Worm (Caenorhabditis elegans) whole organism, L3 larva: ENCODE data around the gene math-39.
A peak's percentile ranks its signal among the peaks of the same experiment; 100 is the strongest.

Source experiments
- R02D3.7 ChIP-seq: fragments of 150-350 bp; optimal IDR thresholded peaks from 2 replicates; lab custom pipeline; 2014; ENCODE audit warnings: missing biosample characterization, missing genetic modification characterization
- ZK546.5 ChIP-seq: sonication (generic microtip); optimal IDR thresholded peaks from 2 replicates; lab custom pipeline; 2017; ENCODE audit warnings: missing biosample characterization, missing genetic modification characterization
- ama-1 ChIP-seq: fragments of 150-350 bp; optimal IDR thresholded peaks from 2 replicates; lab custom pipeline; 2018
- ceh-16 ChIP-seq: sonication (generic microtip); optimal IDR thresholded peaks from 2 replicates; lab custom pipeline; 2017; ENCODE audit warnings: missing biosample characterization, missing genetic modification characterization
- ceh-28 ChIP-seq: fragments of 150-350 bp; optimal IDR thresholded peaks from 2 replicates; lab custom pipeline; 2014; ENCODE audit warnings: missing biosample characterization, missing genetic modification reagents, missing genetic modification characterization
- ceh-82 ChIP-seq: fragments of 150-350 bp; optimal IDR thresholded peaks from 2 replicates; lab custom pipeline; 2014; ENCODE audit warnings: missing biosample characterization, missing genetic modification characterization
- ceh-9 ChIP-seq: sonication (generic microtip); optimal IDR thresholded peaks from 2 replicates; lab custom pipeline; 2018; ENCODE audit warnings: missing biosample characterization, missing genetic modification characterization
- daf-12 ChIP-seq: fragments of 150-350 bp; optimal IDR thresholded peaks from 2 replicates; lab custom pipeline; 2014; ENCODE audit warnings: missing biosample characterization, missing genetic modification reagents, missing genetic modification characterization
- egl-27 ChIP-seq: sonication (generic microtip); optimal IDR thresholded peaks from 4 replicates; lab custom pipeline; 2017; ENCODE audit warnings: missing biosample characterization, missing genetic modification reagents, missing genetic modification characterization
- egl-5 ChIP-seq: fragments of 150-350 bp; optimal IDR thresholded peaks from 2 replicates; lab custom pipeline; 2017; ENCODE audit warnings: missing biosample characterization, missing genetic modification reagents, missing genetic modification characterization, inconsistent platforms
- elt-1 ChIP-seq: fragments of 150-350 bp; optimal IDR thresholded peaks from 2 replicates; lab custom pipeline; 2014; ENCODE audit warnings: missing biosample characterization, missing genetic modification characterization
- elt-3 ChIP-seq, 3 experiments: fragments of 150-350 bp in 1 of 3; sonication (generic microtip) in 2 of 3; optimal IDR thresholded peaks; 2 replicates in 2 of 3; 4 replicates in 1 of 3; lab custom pipeline; 2014 to 2017; ENCODE audit warnings: missing biosample characterization in 3 of 3, missing genetic modification characterization in 3 of 3
- eor-1 ChIP-seq, 2 experiments: fragments of 150-350 bp; optimal IDR thresholded peaks; 2 replicates each; lab custom pipeline; 2014 to 2018; ENCODE audit warnings: missing biosample characterization in 2 of 2, missing genetic modification characterization in 2 of 2
- fkh-10 ChIP-seq: sonication (generic microtip); optimal IDR thresholded peaks from 2 replicates; lab custom pipeline; 2017; ENCODE audit warnings: missing biosample characterization, missing genetic modification reagents, missing genetic modification characterization
- fkh-2 ChIP-seq: fragments of 150-350 bp; optimal IDR thresholded peaks from 2 replicates; lab custom pipeline; 2014; ENCODE audit warnings: missing biosample characterization, missing genetic modification reagents, missing genetic modification characterization
- hmg-11 ChIP-seq: sonication (generic microtip); optimal IDR thresholded peaks from 2 replicates; lab custom pipeline; 2016; ENCODE audit warnings: missing genetic modification characterization, missing compliant biosample characterization
- lin-15B ChIP-seq: fragments of 150-350 bp; optimal IDR thresholded peaks from 2 replicates; lab custom pipeline; 2014; ENCODE audit warnings: missing biosample characterization, missing genetic modification characterization
- lin-39 ChIP-seq: fragments of 150-350 bp; optimal IDR thresholded peaks from 2 replicates; lab custom pipeline; 2018; ENCODE audit warnings: missing biosample characterization, missing genetic modification reagents, missing genetic modification characterization
- lsy-12 ChIP-seq: sonication (generic microtip); optimal IDR thresholded peaks from 2 replicates; lab custom pipeline; 2016; ENCODE audit warnings: mild to moderate bottlenecking, missing genetic modification characterization, missing compliant biosample characterization
- mdl-1 ChIP-seq: fragments of 150-350 bp; optimal IDR thresholded peaks from 2 replicates; lab custom pipeline; 2014; ENCODE audit warnings: missing biosample characterization, missing genetic modification characterization
- mml-1 ChIP-seq: fragments of 150-350 bp; sonication (generic microtip); optimal IDR thresholded peaks from 3 replicates; lab custom pipeline; 2014; ENCODE audit warnings: missing biosample characterization, missing genetic modification characterization
- nfya-1 ChIP-seq: sonication (generic microtip); optimal IDR thresholded peaks from 2 replicates; lab custom pipeline; 2017; ENCODE audit warnings: missing genetic modification characterization, mild to moderate bottlenecking, missing compliant biosample characterization, antibody characterized with exemption, moderate library complexity; ENCODE audit not compliant: insufficient read depth
- nhr-11 ChIP-seq: fragments of 150-350 bp; optimal IDR thresholded peaks from 2 replicates; lab custom pipeline; 2014; ENCODE audit warnings: missing biosample characterization, missing genetic modification characterization
- nhr-12 ChIP-seq: fragments of 150-350 bp; optimal IDR thresholded peaks from 2 replicates; lab custom pipeline; 2014; ENCODE audit warnings: missing biosample characterization, missing genetic modification characterization
- nhr-23 ChIP-seq: fragments of 150-350 bp; optimal IDR thresholded peaks from 2 replicates; lab custom pipeline; 2014; ENCODE audit warnings: missing biosample characterization, missing genetic modification reagents, missing genetic modification characterization
- nhr-237 ChIP-seq: fragments of 150-350 bp; optimal IDR thresholded peaks from 2 replicates; lab custom pipeline; 2014; ENCODE audit warnings: missing biosample characterization, missing genetic modification characterization
- nhr-25 ChIP-seq: sonication (generic microtip); optimal IDR thresholded peaks from 2 replicates; lab custom pipeline; 2017; ENCODE audit warnings: missing biosample characterization, missing genetic modification characterization
- nhr-43 ChIP-seq: sonication (generic microtip); optimal IDR thresholded peaks from 2 replicates; lab custom pipeline; 2016; ENCODE audit warnings: mild to moderate bottlenecking, missing genetic modification characterization, missing compliant biosample characterization; ENCODE audit not compliant: poor library complexity, severe bottlenecking
- nhr-67 ChIP-seq: fragments of 150-350 bp; optimal IDR thresholded peaks from 2 replicates; lab custom pipeline; 2014; ENCODE audit warnings: missing biosample characterization, missing genetic modification characterization
- pha-4 ChIP-seq: fragments of 150-350 bp; optimal IDR thresholded peaks from 2 replicates; lab custom pipeline; 2014; ENCODE audit warnings: missing biosample characterization, missing genetic modification reagents, missing genetic modification characterization
- pqm-1 ChIP-seq: fragments of 150-350 bp; optimal IDR thresholded peaks from 2 replicates; lab custom pipeline; 2017; ENCODE audit warnings: missing biosample characterization, missing genetic modification characterization, inconsistent platforms
- sea-2 ChIP-seq: fragments of 150-350 bp; sonication (generic microtip); optimal IDR thresholded peaks from 4 replicates; lab custom pipeline; 2014; ENCODE audit warnings: missing biosample characterization, missing genetic modification reagents, missing genetic modification characterization
- skn-1 ChIP-seq: fragments of 150-350 bp; optimal IDR thresholded peaks from 2 replicates; lab custom pipeline; 2014; ENCODE audit warnings: missing biosample characterization, missing genetic modification characterization
- snpc-4 ChIP-seq: fragments of 150-350 bp; optimal IDR thresholded peaks from 2 replicates; lab custom pipeline; 2014; ENCODE audit warnings: missing biosample characterization, missing genetic modification characterization
- tbx-2 ChIP-seq: sonication (generic microtip); optimal IDR thresholded peaks from 2 replicates; lab custom pipeline; 2016; ENCODE audit warnings: mild to moderate bottlenecking, missing genetic modification characterization, missing compliant biosample characterization
- unc-62 ChIP-seq: fragments of 150-350 bp; sonication (generic microtip); optimal IDR thresholded peaks from 4 replicates; lab custom pipeline; 2014; ENCODE audit warnings: missing biosample characterization, missing genetic modification reagents, missing genetic modification characterization
- zag-1 ChIP-seq: fragments of 150-350 bp; optimal IDR thresholded peaks from 2 replicates; lab custom pipeline; 2014; ENCODE audit warnings: missing biosample characterization, missing genetic modification characterization
- ztf-11 ChIP-seq: fragments of 150-350 bp; optimal IDR thresholded peaks from 2 replicates; lab custom pipeline; 2014; ENCODE audit warnings: missing biosample characterization, missing genetic modification characterization
- ztf-4 ChIP-seq: fragments of 150-350 bp; optimal IDR thresholded peaks from 2 replicates; lab custom pipeline; 2014; ENCODE audit warnings: missing biosample characterization, missing genetic modification characterization

math-39 gene

ce11 chrII:1806358-1806757 is 25.8 kb upstream of the math-39 start, which contains the start of gene C08F1.12:
C08F1.12 (minus strand) TSS chrII:1806458.
- TF ChIP-seq mml-1 (tag; lab: Kevin White, UChicago) (no peak), nhr-11 (tag; lab: Kevin White, UChicago) (no peak), pqm-1 (tag; lab: Kevin White, UChicago) (no peak), R02D3.7 (tag; lab: Kevin White, UChicago) (no peak), nhr-43 (tag; lab: Kevin White, UChicago) (no peak), nfya-1 (tag; lab: Kevin White, UChicago) (no peak), fkh-2 (no peak), elt-3 (tag; optimal IDR thresholded peaks at IDR 0.05; lab: Kevin White, UChicago) (no peak), ZK546.5 (tag; lab: Kevin White, UChicago) (no peak), lsy-12 (tag; lab: Kevin White, UChicago) (no peak), fkh-10 (no peak), ceh-16 (tag; lab: Kevin White, UChicago) (no peak), egl-27 (no peak), sea-2 (GFP tag; lab: Kevin White, UChicago) (no peak), zag-1 (tag; lab: Kevin White, UChicago) (no peak), ztf-11 (no peak), skn-1 (tag; lab: Kevin White, UChicago) (no peak), ceh-28 (tag; lab: Kevin White, UChicago) (no peak), lin-39 (tag; lab: Kevin White, UChicago) (no peak)

DNA sequence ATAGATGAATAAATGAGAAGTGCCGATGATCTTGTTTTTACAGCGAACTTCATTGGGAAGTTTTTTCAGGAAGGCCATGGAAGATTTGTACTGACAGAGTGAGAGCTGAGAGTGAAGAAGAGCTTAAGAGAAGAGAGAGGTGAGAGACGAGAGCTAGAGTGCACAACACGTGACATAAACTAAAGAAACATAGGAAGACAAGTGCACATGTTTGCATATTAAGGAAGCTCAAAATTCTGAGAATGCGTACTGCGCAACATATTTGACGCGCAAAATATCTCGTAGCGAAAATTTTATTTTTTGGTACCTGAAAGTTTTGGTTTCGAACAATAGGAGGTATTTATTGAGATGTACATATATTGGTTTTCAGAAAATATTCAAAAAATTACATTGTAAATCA is 23.9 kb upstream of the math-39 start, which contains the start of gene C08F1.8:
C08F1.8 (minus strand) TSS at position 101 of the 400 bp plus-strand sequence.
- no peak for TF ChIP-seq daf-12 (tag; lab: Kevin White, UChicago)
- TF ChIP-seq snpc-4 (tag; lab: Kevin White, UChicago) = no peak
- TF ChIP-seq nhr-25 (tag; lab: Kevin White, UChicago) = no peak
- TF ChIP-seq elt-1 (tag; lab: Kevin White, UChicago) = no peak
- no peak for TF ChIP-seq nfya-1 (tag; lab: Kevin White, UChicago)
- no peak for TF ChIP-seq ama-1 (lab: Kevin White, UChicago)
- no peak for TF ChIP-seq skn-1 (tag; lab: Kevin White, UChicago)
- no peak for TF ChIP-seq ceh-28 (tag; lab: Kevin White, UChicago)
- no peak for TF ChIP-seq egl-5 (tag; lab: Kevin White, UChicago)
- no peak for TF ChIP-seq pha-4
- TF ChIP-seq nhr-237 (tag; lab: Kevin White, UChicago) = no peak
- no peak for TF ChIP-seq nhr-67 (tag; lab: Kevin White, UChicago)
- TF ChIP-seq egl-27 = no peak
- no peak for TF ChIP-seq ztf-4
- TF ChIP-seq lin-39 (tag; lab: Kevin White, UChicago) = no peak

DNA sequence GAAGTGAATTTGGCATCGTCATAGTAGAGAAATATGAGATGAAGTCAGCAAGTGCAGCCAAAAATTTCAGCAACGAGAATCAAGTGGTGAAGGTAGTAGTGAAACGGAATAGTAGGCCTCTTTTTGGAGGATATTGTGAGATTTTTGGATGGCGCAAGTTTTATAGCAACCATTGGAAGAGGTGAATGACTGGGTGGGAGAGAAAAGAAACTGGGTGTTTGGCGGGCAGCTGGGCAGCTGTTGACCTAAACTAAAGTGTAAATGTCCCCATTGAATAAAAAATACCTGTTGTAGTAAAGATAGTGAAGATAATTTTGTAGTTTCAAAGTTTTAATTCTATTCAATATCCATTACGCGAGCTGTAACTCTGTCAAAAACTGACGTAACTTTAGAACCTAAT is 16.1 kb upstream of the math-39 start:
- TF ChIP-seq daf-12 (tag; lab: Kevin White, UChicago) (no peak), nfya-1 (tag; lab: Kevin White, UChicago) (no peak), tbx-2 (no peak)

DNA sequence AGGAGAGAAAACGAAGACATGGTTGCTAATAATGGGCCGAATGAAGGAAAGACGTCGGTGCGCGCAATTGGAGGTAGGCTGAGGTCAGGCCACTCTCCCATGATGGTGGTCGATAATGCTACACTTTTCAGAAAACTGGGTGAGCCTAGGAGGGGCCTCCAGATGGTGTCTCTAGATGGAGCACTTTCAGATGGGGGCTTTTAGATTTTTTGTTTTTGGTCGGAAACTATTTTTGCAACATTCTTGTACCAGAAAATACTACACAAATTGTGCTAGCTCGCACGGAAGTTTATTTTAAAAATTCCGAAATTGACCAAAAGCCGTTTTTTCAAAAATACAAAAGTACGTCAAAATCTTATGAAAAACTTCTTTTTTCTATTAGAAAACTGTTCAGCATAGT is 13.8 kb upstream of the math-39 start, which contains the start of gene fbxb-10:
fbxb-10 (minus strand) TSS at position 101 of the 400 bp plus-strand sequence.
- TF ChIP-seq eor-1 (tag; optimal IDR thresholded peaks at IDR 0.05; lab: Kevin White, UChicago) (no peak), fkh-2 (no peak), tbx-2 (no peak), zag-1 (tag; lab: Kevin White, UChicago) (no peak), ceh-28 (tag; lab: Kevin White, UChicago) (no peak), nhr-11 (tag; lab: Kevin White, UChicago) (no peak), ceh-82 (tag; lab: Kevin White, UChicago) (no peak), unc-62 (GFP tag; lab: Kevin White, UChicago) (no peak)

ce11 chrII:1819944-1820570 is 12.1 kb upstream of the math-39 start, which contains the start of gene fbxc-19:
fbxc-19 (plus strand) TSS chrII:1820479.
- TF ChIP-seq ztf-11 = no peak
- peak; percentile 26 for TF ChIP-seq mdl-1 (tag; lab: Kevin White, UChicago)
- TF ChIP-seq nfya-1 (tag; lab: Kevin White, UChicago) = peak; percentile 42
- peak; percentile 79 for TF ChIP-seq ceh-28 (tag; lab: Kevin White, UChicago)
- TF ChIP-seq hmg-11 = peak; percentile 14
- TF ChIP-seq nhr-12 (tag; lab: Kevin White, UChicago) = no peak
- peak; percentile 98 for TF ChIP-seq pqm-1 (tag; lab: Kevin White, UChicago)
- TF ChIP-seq unc-62 (GFP tag; lab: Kevin White, UChicago) = no peak
- TF ChIP-seq snpc-4 (tag; lab: Kevin White, UChicago) = no peak
- TF ChIP-seq ama-1 (lab: Kevin White, UChicago) = no peak
- TF ChIP-seq eor-1 (tag; optimal IDR thresholded peaks at IDR 0.05; lab: Kevin White, UChicago) = no peak
- TF ChIP-seq daf-12 (tag; lab: Kevin White, UChicago) = no peak
- TF ChIP-seq egl-27 = no peak
- no peak for TF ChIP-seq elt-3 (tag; optimal IDR thresholded peaks at IDR 0.05; lab: Kevin White, UChicago)
- TF ChIP-seq nhr-25 (tag; lab: Kevin White, UChicago) = no peak
- no peak for TF ChIP-seq nhr-11 (tag; lab: Kevin White, UChicago)
- no peak for TF ChIP-seq mml-1 (tag; lab: Kevin White, UChicago)
- TF ChIP-seq R02D3.7 (tag; lab: Kevin White, UChicago) = peak; percentile 7
- TF ChIP-seq ceh-16 (tag; lab: Kevin White, UChicago) = no peak
- peak; percentile 53 for TF ChIP-seq egl-5 (tag; lab: Kevin White, UChicago)
- no peak for TF ChIP-seq lsy-12 (tag; lab: Kevin White, UChicago)
- TF ChIP-seq skn-1 (tag; lab: Kevin White, UChicago) = peak; percentile 26
- TF ChIP-seq ceh-9 (tag; lab: Kevin White, UChicago) = no peak
- peak; percentile 21 for TF ChIP-seq lin-15B (tag; lab: Kevin White, UChicago)
- no peak for TF ChIP-seq ZK546.5 (tag; lab: Kevin White, UChicago)
- no peak for TF ChIP-seq nhr-237 (tag; lab: Kevin White, UChicago)
- peak; percentile 62 for TF ChIP-seq nhr-23 (tag; lab: Kevin White, UChicago)
- TF ChIP-seq nhr-67 (tag; lab: Kevin White, UChicago) = no peak
- no peak for TF ChIP-seq zag-1 (tag; lab: Kevin White, UChicago)
